Worm (Caenorhabditis elegans): ENCODE measurements around the gene F48F7.6.

DNA sequence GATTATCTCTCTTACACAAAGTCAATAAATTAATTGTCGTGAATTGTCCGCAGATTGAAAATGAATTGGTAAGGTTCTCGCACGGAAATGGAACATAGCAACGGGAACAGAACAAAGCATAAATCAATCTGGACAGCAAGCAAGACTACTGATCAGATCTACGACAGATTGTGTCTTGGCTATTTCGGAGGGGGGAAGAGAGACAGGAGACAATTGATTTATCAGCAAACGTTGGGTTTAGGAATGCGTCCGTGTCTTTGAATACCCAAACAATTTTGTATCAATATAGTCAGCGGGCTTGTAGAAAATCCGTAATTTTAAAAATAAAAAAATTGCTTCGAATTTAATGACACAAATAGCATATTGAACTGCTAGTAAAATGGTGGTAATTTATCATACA, 36.3 kb upstream of the F48F7.6 start:
- TF ChIP-seq nhr-237 (tag; optimal IDR thresholded peaks at IDR 0.05) (no peak), fkh-10 (GFP tag; optimal IDR thresholded peaks at IDR 0.05) (no peak), ama-1 (optimal IDR thresholded peaks at IDR 0.05) (peak; percentile 57), ceh-9 (tag; optimal IDR thresholded peaks at IDR 0.05) (no peak), fos-1 (tag; optimal IDR thresholded peaks at IDR 0.05) (no peak), R02D3.7 (tag; optimal IDR thresholded peaks at IDR 0.05) (no peak)

Measured in whole organism, L3 larva.